Worm (Caenorhabditis elegans) whole organism, young adult: ENCODE data around the gene R02D1.2.

Experiments used
- F52B5.7 ChIP-seq: sonication (generic microtip); optimal IDR thresholded peaks from 2 replicates; lab custom pipeline; 2016; ENCODE audit warnings: mild to moderate bottlenecking, missing genetic modification characterization, missing compliant biosample characterization
- F57C9.4 ChIP-seq: sonication (generic microtip); optimal IDR thresholded peaks from 2 replicates; lab custom pipeline; 2017; ENCODE audit warnings: mild to moderate bottlenecking, missing genetic modification characterization, missing compliant biosample characterization
- cebp-2 ChIP-seq: fragments of 200-800 bp; sonication (Bioruptor generic); IDR thresholded peaks from 2 replicates; pipeline ENCODE4 v1.3.6; 2022; ENCODE audit warnings: missing genetic modification characterization, missing compliant biosample characterization
- egl-18 ChIP-seq: fragments of 200-800 bp; sonication (Bioruptor generic); IDR thresholded peaks from 2 replicates; pipeline ENCODE4 v1.3.6; 2022; ENCODE audit warnings: missing genetic modification reagents, missing genetic modification characterization, missing compliant biosample characterization

DNA sequence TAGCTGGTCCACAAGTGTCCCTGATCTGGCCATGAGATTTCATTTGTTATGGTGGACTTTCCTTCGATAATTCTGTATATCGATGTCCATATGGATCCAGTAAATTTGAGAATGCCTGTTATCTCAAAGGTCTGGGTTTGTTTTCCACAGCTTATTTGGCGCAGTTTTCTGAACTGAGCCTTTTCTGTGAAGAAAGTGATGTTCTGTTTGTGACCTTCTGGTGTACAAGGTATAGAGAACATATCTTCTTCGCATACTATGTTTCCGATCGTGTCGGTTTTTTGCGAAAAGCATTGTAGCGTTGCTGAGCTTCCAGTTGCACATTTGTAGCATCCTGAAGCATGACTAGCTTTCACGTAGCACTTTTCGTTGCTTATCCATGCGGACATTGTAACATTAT, 19.8 kb downstream of the R02D1.2 start:
- TF ChIP-seq F57C9.4 = no peak
- TF ChIP-seq cebp-2 (GFP tag; lab: Robert Waterston, UW) = no peak
- no peak for TF ChIP-seq F52B5.7 (tag; lab: Kevin White, UChicago)
- TF ChIP-seq egl-18 (GFP tag; lab: Robert Waterston, UW) = no peak
